Fruit fly (Drosophila melanogaster): ENCODE results near the gene CG15461.

dm6 chrX:20489995-20490393, 4.0 kb downstream of the CG15461 start:
- TF ChIP-seq HLH106 (tag; optimal IDR thresholded peaks at IDR 0.05) (no peak), Hnf4 (GFP tag; optimal IDR thresholded peaks at IDR 0.05) (no peak), Jra (GFP tag; optimal IDR thresholded peaks at IDR 0.05) (no peak), N (GFP tag; optimal IDR thresholded peaks at IDR 0.05) (no peak), Abd-B (GFP tag; optimal IDR thresholded peaks at IDR 0.05) (no peak)
